Fruit fly (Drosophila melanogaster): ENCODE results near the gene xit.

Gene xit

dm6 chrX:6795987-6796691, 24.7 kb upstream of the xit start (continued):
- TF ChIP-seq CG2889 (GFP tag; IDR thresholded peaks at IDR 0.05) (no peak), MESR4 (GFP tag; optimal IDR thresholded peaks at IDR 0.05) (no peak), NK7.1 (GFP tag; optimal IDR thresholded peaks at IDR 0.05) (peak; percentile 40), B-H1 (GFP tag; IDR thresholded peaks at IDR 0.05) (no peak), CG14860 (GFP tag; IDR thresholded peaks at IDR 0.05; ENCODE audit: partially characterized antibody) (no peak), Oli (tag; optimal IDR thresholded peaks at IDR 0.05) (peak; percentile 19), Gug (GFP tag; IDR thresholded peaks at IDR 0.05) (no peak; the same call in 3 of the 4 replicates), mam (GFP tag; optimal IDR thresholded peaks at IDR 0.05) (peak; percentile 34), pan (optimal IDR thresholded peaks at IDR 0.05) (no peak), pan (GFP tag; optimal IDR thresholded peaks at IDR 0.05 in 1 of 2, IDR thresholded peaks at IDR 0.05 in 1 of 2) (peak in 1 of 2 experiments; percentile 19), E2f1 (GFP tag; IDR thresholded peaks at IDR 0.05) (no peak), Hr51 (GFP tag; optimal IDR thresholded peaks at IDR 0.05) (peak in 1 of 2 experiments; percentile 39), ftz-f1 (GFP tag; optimal IDR thresholded peaks at IDR 0.05) (no peak), Mes4 (GFP tag; optimal IDR thresholded peaks at IDR 0.05) (no peak), tna (GFP tag; IDR thresholded peaks at IDR 0.05; ENCODE audit: partially characterized antibody) (no peak), CG8359 (GFP tag; optimal IDR thresholded peaks at IDR 0.05; ENCODE audit: borderline replicate concordance) (no peak), ind (GFP tag; optimal IDR thresholded peaks at IDR 0.05) (no peak), CG12744 (GFP tag; optimal IDR thresholded peaks at IDR 0.05) (no peak), NC2α (GFP tag; optimal IDR thresholded peaks at IDR 0.05) (no peak), Sox102F (GFP tag; optimal IDR thresholded peaks at IDR 0.05) (peak; percentile 52), Antp (GFP tag; optimal IDR thresholded peaks at IDR 0.05) (no peak), esg (GFP tag; conservative IDR thresholded peaks at IDR 0.05) (no peak), ci (GFP tag; IDR thresholded peaks at IDR 0.05) (no peak), CG1024 (GFP tag; IDR thresholded peaks at IDR 0.05) (no peak), insv (GFP tag; optimal IDR thresholded peaks at IDR 0.05) (no peak), CG13424 (tag; optimal IDR thresholded peaks at IDR 0.05) (peak; percentile 2), dysf (GFP tag; IDR thresholded peaks at IDR 0.05) (0 out of 3 replicates have a peak, but pooled peaks have one; percentile 39), CG9817 (tag; optimal IDR thresholded peaks at IDR 0.05) (peak; percentile 0), dmrt99B (tag; optimal IDR thresholded peaks at IDR 0.05) (peak; percentile 46), CG18599 (GFP tag; optimal IDR thresholded peaks at IDR 0.05) (peak; percentile 7), sr (GFP tag; IDR thresholded peaks at IDR 0.05) (peak; percentile 80), odd (GFP tag; optimal IDR thresholded peaks at IDR 0.05) (no peak), az2 (GFP tag; optimal IDR thresholded peaks at IDR 0.05) (peak; percentile 14), CG12155 (GFP tag; optimal IDR thresholded peaks at IDR 0.05) (no peak), CG11696 (GFP tag; IDR thresholded peaks at IDR 0.05) (no peak), CG8388 (GFP tag; optimal IDR thresholded peaks at IDR 0.05) (no peak), CoRest (tag; optimal IDR thresholded peaks at IDR 0.05) (peak; percentile 43), Hr3 (GFP tag; optimal IDR thresholded peaks at IDR 0.05) (peak; percentile 21), Fer3 (tag; optimal IDR thresholded peaks at IDR 0.05) (no peak), ara (GFP tag; IDR thresholded peaks at IDR 0.05) (no peak), CG17612 (GFP tag; IDR thresholded peaks at IDR 0.05) (no peak), Rfx (GFP tag; IDR thresholded peaks at IDR 0.05) (peak; percentile 31), grau (tag; optimal IDR thresholded peaks at IDR 0.05) (peak; percentile 13), cwo (GFP tag; optimal IDR thresholded peaks at IDR 0.05) (peak; percentile 21), tll (GFP tag; optimal IDR thresholded peaks at IDR 0.05) (no peak), gt (GFP tag; IDR thresholded peaks at IDR 0.05) (no peak), lbe (GFP tag; optimal IDR thresholded peaks at IDR 0.05) (no peak), aop (GFP tag; IDR thresholded peaks at IDR 0.05) (no peak), CG2678 (tag; optimal IDR thresholded peaks at IDR 0.05) (peak; percentile 48), CG17829 (tag; optimal IDR thresholded peaks at IDR 0.05) (no peak)
